Worm (Caenorhabditis elegans): ENCODE measurements around the gene mom-1.

mom-1 gene

ce11 chrX:6347013-6347412 lies 54.1 kb downstream of the mom-1 start, which contains the start of gene C03B1.9:
Gene C03B1.9 (minus strand): TSS chrX:6347113.
- TF ChIP-seq zag-1 (tag; optimal IDR thresholded peaks at IDR 0.05): no peak
- TF ChIP-seq nhr-12 (tag; optimal IDR thresholded peaks at IDR 0.05): no peak
- TF ChIP-seq ztf-4 (tag; optimal IDR thresholded peaks at IDR 0.05): no peak
- TF ChIP-seq ceh-9 (tag; optimal IDR thresholded peaks at IDR 0.05): no peak
